Fruit fly (Drosophila melanogaster) whole organism, embryonic: ENCODE results near the gene ND-13A.

Experiments
- B-H1 ChIP-seq: fragments of 200-800 bp; sonication (Bioruptor generic); IDR thresholded peaks from 3 replicates; pipeline ENCODE4 v1.3.6; 2022; ENCODE audit warnings: missing biosample characterization, missing genetic modification characterization
- C15 ChIP-seq: fragments of 200-800 bp; sonication (Bioruptor generic); IDR thresholded peaks from 3 replicates; pipeline ENCODE4 v1.3.6; 2022; ENCODE audit warnings: missing biosample characterization, missing genetic modification characterization
- CG10565 ChIP-seq: fragments of 200-800 bp; sonication (Bioruptor generic); optimal IDR thresholded peaks from 3 replicates; lab custom pipeline; 2016; ENCODE audit warnings: missing biosample characterization, mild to moderate bottlenecking, missing genetic modification characterization
- CG11504 ChIP-seq: fragments of 200-800 bp; sonication (Bioruptor generic); optimal IDR thresholded peaks from 3 replicates; lab custom pipeline; 2019; ENCODE audit warnings: missing biosample characterization, mild to moderate bottlenecking, missing genetic modification characterization, moderate library complexity
- CG12155 ChIP-seq: fragments of 200-800 bp; sonication (Bioruptor generic); optimal IDR thresholded peaks from 3 replicates; lab custom pipeline; 2016; ENCODE audit warnings: missing biosample characterization, missing genetic modification characterization
- CG12744 ChIP-seq: fragments of 200-800 bp; sonication (Bioruptor generic); optimal IDR thresholded peaks from 2 replicates; lab custom pipeline; 2016; ENCODE audit warnings: missing biosample characterization, missing genetic modification characterization
- CG15011 ChIP-seq: fragments of 200-800 bp; sonication (Bioruptor generic); optimal IDR thresholded peaks from 3 replicates; lab custom pipeline; 2018; ENCODE audit warnings: missing biosample characterization, mild to moderate bottlenecking, missing genetic modification characterization
- CG17912 ChIP-seq: fragments of 200-800 bp; sonication (Bioruptor generic); optimal IDR thresholded peaks from 2 replicates; lab custom pipeline; 2018; ENCODE audit warnings: missing biosample characterization, mild to moderate bottlenecking, missing genetic modification characterization
- CG18011 ChIP-seq: fragments of 200-800 bp; sonication (Bioruptor generic); optimal IDR thresholded peaks from 2 replicates; lab custom pipeline; 2017; ENCODE audit warnings: missing biosample characterization, missing genetic modification characterization, mild to moderate bottlenecking, moderate library complexity, missing genotype
- CG18262 ChIP-seq: fragments of 200-800 bp; optimal IDR thresholded peaks from 3 replicates; lab custom pipeline; 2019; ENCODE audit warnings: missing biosample characterization, mild to moderate bottlenecking, missing genetic modification characterization, moderate library complexity
- CG18764 ChIP-seq: fragments of 200-800 bp; sonication (Bioruptor generic); optimal IDR thresholded peaks from 3 replicates; lab custom pipeline; 2016; ENCODE audit warnings: missing biosample characterization, missing genetic modification characterization
- CG2129 ChIP-seq: fragments of 200-800 bp; sonication (Bioruptor generic); IDR thresholded peaks from 2 replicates; pipeline ENCODE4 v1.3.6; 2022; ENCODE audit warnings: missing biosample characterization, missing genetic modification characterization; ENCODE audit not compliant: partially characterized antibody
- CG2678 ChIP-seq: fragments of 200-800 bp; sonication (Bioruptor generic); optimal IDR thresholded peaks from 3 replicates; lab custom pipeline; 2019; ENCODE audit warnings: missing biosample characterization, mild to moderate bottlenecking, missing genetic modification characterization, moderate library complexity
- CG30431 ChIP-seq: fragments of 200-800 bp; sonication (Bioruptor generic); optimal IDR thresholded peaks from 2 replicates; lab custom pipeline; 2017; ENCODE audit warnings: missing biosample characterization, missing genetic modification characterization
- CG3065 ChIP-seq: fragments of 200-800 bp; sonication (Bioruptor generic); optimal IDR thresholded peaks from 2 replicates; lab custom pipeline; 2016; ENCODE audit warnings: missing biosample characterization, missing genetic modification characterization
- CG4282 ChIP-seq: fragments of 200-800 bp; sonication (Bioruptor generic); optimal IDR thresholded peaks from 2 replicates; lab custom pipeline; 2016; ENCODE audit warnings: missing biosample characterization, missing genetic modification characterization
- CG6175 ChIP-seq: fragments of 200-800 bp; sonication (Bioruptor generic); IDR thresholded peaks from 3 replicates; pipeline ENCODE4 v1.3.6; 2022; ENCODE audit warnings: missing biosample characterization, missing genetic modification characterization
- CG6683 ChIP-seq: fragments of 200-800 bp; sonication (Bioruptor generic); optimal IDR thresholded peaks from 2 replicates; lab custom pipeline; 2017; ENCODE audit warnings: missing biosample characterization, mild to moderate bottlenecking, missing genetic modification characterization, missing genetic modification reagents
- CG6813 ChIP-seq: fragments of 200-800 bp; sonication (Bioruptor generic); optimal IDR thresholded peaks from 2 replicates; lab custom pipeline; 2017; ENCODE audit warnings: missing biosample characterization, missing genetic modification characterization, mild to moderate bottlenecking, moderate library complexity, missing genetic modification reagents
- CG7786 ChIP-seq: fragments of 200-800 bp; sonication (Bioruptor generic); optimal IDR thresholded peaks from 2 replicates; lab custom pipeline; 2016; ENCODE audit warnings: missing biosample characterization, missing genetic modification characterization
- CG9727 ChIP-seq: fragments of 200-800 bp; sonication (Bioruptor generic); optimal IDR thresholded peaks from 3 replicates; lab custom pipeline; 2017; ENCODE audit warnings: missing biosample characterization, mild to moderate bottlenecking, missing genetic modification characterization
- CG9876 ChIP-seq: fragments of 200-800 bp; sonication (Bioruptor generic); optimal IDR thresholded peaks from 2 replicates; lab custom pipeline; 2016; ENCODE audit warnings: missing biosample characterization, missing genetic modification characterization
- Dll ChIP-seq: fragments of 200-800 bp; sonication (Bioruptor generic); IDR thresholded peaks from 4 replicates; pipeline ENCODE4 v1.3.6; 2022; ENCODE audit warnings: missing biosample characterization, missing genetic modification characterization; ENCODE audit not compliant: partially characterized antibody
- Dref ChIP-seq: fragments of 200-800 bp; sonication (Bioruptor generic); IDR thresholded peaks from 2 replicates; pipeline ENCODE4 v1.3.6; 2022; ENCODE audit warnings: missing biosample characterization, missing genetic modification characterization
- H15 ChIP-seq: fragments of 200-800 bp; sonication (Bioruptor generic); IDR thresholded peaks from 3 replicates; pipeline ENCODE4 v1.3.6; 2022; ENCODE audit warnings: missing biosample characterization, missing genetic modification characterization
- Hr39 ChIP-seq: fragments of >200 bp; optimal IDR thresholded peaks from 2 replicates; lab custom pipeline; 2017
- Hr78 ChIP-seq, 2 experiments: fragments of 200-800 bp in 1 of 2; fragments of >200 bp in 1 of 2; sonication (Bioruptor generic) in 1 of 2; optimal IDR thresholded peaks; 2 replicates each; lab custom pipeline; 2017 to 2019; ENCODE audit warnings: missing biosample characterization in 2 of 2, missing genetic modification characterization in 2 of 2, mild to moderate bottlenecking in 1 of 2, moderate library complexity in 1 of 2
- Mes4 ChIP-seq: fragments of 200-800 bp; sonication (Bioruptor generic); optimal IDR thresholded peaks from 2 replicates; lab custom pipeline; 2016; ENCODE audit warnings: missing biosample characterization, missing genetic modification characterization
- Nf-YA ChIP-seq: fragments of 200-800 bp; sonication (Bioruptor generic); IDR thresholded peaks from 2 replicates; pipeline ENCODE4 v1.3.6; 2022; ENCODE audit warnings: missing biosample characterization, missing genetic modification characterization
- Poxn ChIP-seq: fragments of 200-800 bp; sonication (Bioruptor generic); IDR thresholded peaks from 2 replicates; pipeline ENCODE4 v1.3.6; 2022; ENCODE audit warnings: missing biosample characterization, missing genetic modification characterization
- Sox100B ChIP-seq: fragments of 200-800 bp; sonication (Bioruptor generic); optimal IDR thresholded peaks from 3 replicates; lab custom pipeline; 2018; ENCODE audit warnings: missing biosample characterization, mild to moderate bottlenecking, missing genetic modification characterization
- Spps ChIP-seq: fragments of 200-800 bp; sonication (Bioruptor generic); optimal IDR thresholded peaks from 2 replicates; lab custom pipeline; 2018; ENCODE audit warnings: missing biosample characterization, mild to moderate bottlenecking, missing genetic modification characterization
- Stat92E ChIP-seq, 3 experiments: fragments of >200 bp in 2 of 3; fragments of 200-800 bp in 1 of 3; sonication (Bioruptor generic) in 1 of 3; optimal IDR thresholded peaks; 2 replicates each; lab custom pipeline; 2017 to 2019; ENCODE audit warnings: missing biosample characterization in 3 of 3, missing genetic modification characterization in 3 of 3, mild to moderate bottlenecking in 1 of 3, moderate library complexity in 1 of 3
- ase ChIP-seq: fragments of 200-800 bp; sonication (Bioruptor generic); IDR thresholded peaks from 3 replicates; pipeline ENCODE4 v1.3.6; 2022; ENCODE audit warnings: missing biosample characterization, missing genetic modification characterization
- cad ChIP-seq: fragments of >200 bp; optimal IDR thresholded peaks from 2 replicates; lab custom pipeline; 2017; ENCODE audit warnings: missing biosample characterization, missing genetic modification characterization
- crp ChIP-seq, 2 experiments: fragments of 200-800 bp; sonication (Bioruptor generic); optimal IDR thresholded peaks; 2 replicates in 1 of 2; 3 replicates in 1 of 2; lab custom pipeline; 2017; ENCODE audit warnings: missing biosample characterization in 2 of 2, missing genetic modification characterization in 2 of 2, mild to moderate bottlenecking in 1 of 2, moderate library complexity in 1 of 2
- cwo ChIP-seq: fragments of 200-800 bp; sonication (Bioruptor generic); optimal IDR thresholded peaks from 3 replicates; lab custom pipeline; 2017; ENCODE audit warnings: missing biosample characterization, missing genetic modification characterization, mild to moderate bottlenecking, moderate library complexity, missing genetic modification reagents
- dysf ChIP-seq: fragments of 200-800 bp; sonication (Bioruptor generic); IDR thresholded peaks from 3 replicates; pipeline ENCODE4 v1.3.6; 2022; ENCODE audit warnings: missing biosample characterization, missing genetic modification characterization
- fu2 ChIP-seq: fragments of 200-800 bp; sonication (Bioruptor generic); optimal IDR thresholded peaks from 2 replicates; lab custom pipeline; 2016; ENCODE audit warnings: missing biosample characterization, missing genetic modification characterization
- h ChIP-seq: fragments of >200 bp; optimal IDR thresholded peaks from 2 replicates; lab custom pipeline; 2017
- jing ChIP-seq: fragments of 200-800 bp; sonication (Bioruptor generic); optimal IDR thresholded peaks from 2 replicates; lab custom pipeline; 2018; ENCODE audit warnings: missing biosample characterization, mild to moderate bottlenecking, missing genetic modification characterization
- klu ChIP-seq: fragments of 200-800 bp; sonication (Bioruptor generic); IDR thresholded peaks from 2 replicates; pipeline ENCODE4 v1.3.6; 2022; ENCODE audit warnings: missing biosample characterization, missing genetic modification characterization
- pfk ChIP-seq: fragments of 200-800 bp; sonication (Bioruptor generic); optimal IDR thresholded peaks from 2 replicates; lab custom pipeline; 2018; ENCODE audit warnings: missing biosample characterization, mild to moderate bottlenecking, missing genetic modification characterization, moderate library complexity
- psq ChIP-seq: fragments of 200-800 bp; sonication (Bioruptor generic); optimal IDR thresholded peaks from 2 replicates; lab custom pipeline; 2017; ENCODE audit warnings: missing biosample characterization, missing genetic modification characterization
- shn ChIP-seq: fragments of 200-800 bp; sonication (Bioruptor generic); optimal IDR thresholded peaks from 3 replicates; lab custom pipeline; 2016; ENCODE audit warnings: missing biosample characterization, missing genetic modification characterization
- slou ChIP-seq: fragments of 200-800 bp; sonication (Bioruptor generic); optimal IDR thresholded peaks from 3 replicates; lab custom pipeline; 2016; ENCODE audit warnings: missing biosample characterization, missing genetic modification characterization
- toy ChIP-seq: fragments of 200-800 bp; sonication (Bioruptor generic); IDR thresholded peaks from 2 replicates; pipeline ENCODE4 v1.3.6; 2022; ENCODE audit warnings: missing biosample characterization, missing genetic modification characterization
- trem ChIP-seq: fragments of 200-800 bp; optimal IDR thresholded peaks from 3 replicates; lab custom pipeline; 2019; ENCODE audit warnings: missing biosample characterization, mild to moderate bottlenecking, missing genetic modification characterization, moderate library complexity
- wek ChIP-seq: fragments of 200-800 bp; sonication (Bioruptor generic); optimal IDR thresholded peaks from 3 replicates; lab custom pipeline; 2018; ENCODE audit warnings: missing biosample characterization, mild to moderate bottlenecking, missing genetic modification characterization, moderate library complexity
- zf30C ChIP-seq: fragments of 200-800 bp; sonication (Bioruptor generic); optimal IDR thresholded peaks from 3 replicates; lab custom pipeline; 2018; ENCODE audit warnings: missing biosample characterization, mild to moderate bottlenecking, missing genetic modification characterization
- zfh2 ChIP-seq: fragments of 200-800 bp; sonication (Bioruptor generic); optimal IDR thresholded peaks from 2 replicates; lab custom pipeline; 2016; ENCODE audit warnings: missing biosample characterization, missing genetic modification characterization

The ND-13A gene

DNA sequence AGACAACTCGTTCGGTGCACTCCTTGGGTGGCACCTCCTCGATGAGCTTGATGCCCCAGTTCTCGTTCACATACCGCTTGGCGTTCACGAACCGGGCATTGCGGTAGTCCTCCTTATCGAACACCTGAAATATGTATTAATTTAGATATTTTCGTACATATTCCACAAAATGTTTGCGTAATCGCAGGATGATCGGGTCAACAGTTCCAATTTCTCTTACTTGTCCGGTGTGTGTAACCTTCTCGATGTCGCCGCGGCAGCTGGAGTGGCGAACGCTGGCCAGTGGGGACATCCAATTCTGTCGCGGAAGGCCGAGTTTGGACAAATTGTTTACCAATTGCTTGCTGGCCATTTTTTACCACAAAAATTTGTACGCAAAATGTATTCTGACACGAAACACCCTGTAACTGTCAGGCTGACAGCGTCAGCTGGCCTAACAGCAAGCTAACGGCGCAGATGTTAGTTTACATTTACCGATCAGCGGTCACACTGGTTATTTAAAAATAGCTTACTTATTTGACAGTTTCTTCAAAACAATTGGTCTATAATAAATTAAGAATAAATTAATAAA is at the start of gene ND-13A:
Gene ND-13A, minus strand, starts transcription at position 499 of the 571 bp plus-strand sequence.
- no peak for TF ChIP-seq CG6813 (GFP tag; lab: Kevin White, UChicago)
- no peak for TF ChIP-seq CG2129 (GFP tag; lab: Robert Waterston, UW)
- no peak for TF ChIP-seq CG9876 (GFP tag; lab: Kevin White, UChicago)
- TF ChIP-seq CG3065, result no peak
- TF ChIP-seq pfk (GFP tag; lab: Kevin White, UChicago), result no peak
- TF ChIP-seq zf30C, result no peak
- TF ChIP-seq CG17912 (GFP tag; lab: Kevin White, UChicago), result no peak
- TF ChIP-seq wek (GFP tag; lab: Kevin White, UChicago), result peak; percentile 7
- TF ChIP-seq fu2, result no peak
- TF ChIP-seq Hr39, result no peak
- TF ChIP-seq trem (tag; lab: Kevin White, UChicago), result peak; percentile 25
- no peak for TF ChIP-seq B-H1 (GFP tag; lab: Robert Waterston, UW)
- no peak for TF ChIP-seq Spps
- no peak for TF ChIP-seq CG30431 (GFP tag; lab: Kevin White, UChicago)
- no peak for TF ChIP-seq H15 (GFP tag; lab: Robert Waterston, UW)
- no peak for TF ChIP-seq Poxn (GFP tag; lab: Robert Waterston, UW)
- no peak for TF ChIP-seq CG9727 (GFP tag; lab: Kevin White, UChicago)
- no peak for TF ChIP-seq h (lab: Kevin White, UChicago)
- no peak for TF ChIP-seq C15
- no peak for TF ChIP-seq psq (GFP tag; lab: Kevin White, UChicago)
- no peak for TF ChIP-seq klu (GFP tag; lab: Robert Waterston, UW)
- no peak for TF ChIP-seq CG12155 (GFP tag; lab: Kevin White, UChicago)
- TF ChIP-seq CG11504 (tag; lab: Kevin White, UChicago), result no peak
- TF ChIP-seq toy (GFP tag; lab: Robert Waterston, UW), result no peak
- no peak for TF ChIP-seq CG12744
- TF ChIP-seq Mes4 (GFP tag; lab: Kevin White, UChicago), result no peak
- TF ChIP-seq CG18262 (tag; lab: Kevin White, UChicago), result no peak
- no peak for TF ChIP-seq CG6175
- TF ChIP-seq Dref, result no peak
- TF ChIP-seq shn (GFP tag; lab: Kevin White, UChicago), result no peak
- no peak for TF ChIP-seq zfh2 (GFP tag; lab: Kevin White, UChicago)
- no peak for TF ChIP-seq CG4282 (GFP tag; lab: Kevin White, UChicago)
- TF ChIP-seq Hr78 (GFP tag; optimal IDR thresholded peaks at IDR 0.05; lab: Kevin White, UChicago), result no peak
- TF ChIP-seq CG6683 (GFP tag; lab: Kevin White, UChicago), result no peak
- TF ChIP-seq Dll (GFP tag; lab: Robert Waterston, UW), result 0 out of 4 replicates have a peak, but pooled peaks have one; percentile 34
- no peak for TF ChIP-seq ase (GFP tag; lab: Robert Waterston, UW)
- TF ChIP-seq Stat92E (GFP tag; optimal IDR thresholded peaks at IDR 0.05; lab: Kevin White, UChicago), result no peak
- no peak for TF ChIP-seq CG18764 (GFP tag; lab: Kevin White, UChicago)
- TF ChIP-seq CG10565 (GFP tag; lab: Kevin White, UChicago), result no peak
- no peak for TF ChIP-seq dysf (GFP tag; lab: Robert Waterston, UW)
- peak; percentile 36 to 92 for TF ChIP-seq crp (GFP tag; optimal IDR thresholded peaks at IDR 0.05; lab: Kevin White, UChicago)
- no peak for TF ChIP-seq CG2678 (tag; lab: Kevin White, UChicago)
- no peak for TF ChIP-seq Nf-YA (GFP tag; lab: Robert Waterston, UW)
- no peak for TF ChIP-seq jing (GFP tag; lab: Kevin White, UChicago)
- TF ChIP-seq Sox100B, result no peak
- TF ChIP-seq CG15011 (GFP tag; lab: Kevin White, UChicago), result no peak
- peak; percentile 63 for TF ChIP-seq cad (GFP tag; lab: Kevin White, UChicago)
- no peak for TF ChIP-seq CG18011 (GFP tag; lab: Kevin White, UChicago)
- TF ChIP-seq cwo (GFP tag; lab: Kevin White, UChicago), result no peak
- no peak for TF ChIP-seq CG7786 (GFP tag; lab: Kevin White, UChicago)
- no peak for TF ChIP-seq slou (GFP tag; lab: Kevin White, UChicago)
